Worm (Caenorhabditis elegans) whole organism, L4 larva: ENCODE data around the gene D1005.10.

Experiments used
- F49E8.2 ChIP-seq: sonication (generic microtip); optimal IDR thresholded peaks from 2 replicates; lab custom pipeline; 2016; ENCODE audit warnings: missing compliant biosample characterization, mild to moderate bottlenecking, missing genetic modification characterization, borderline replicate concordance
- R02D3.7 ChIP-seq: fragments of 150-350 bp; sonication (generic microtip); optimal IDR thresholded peaks from 3 replicates; lab custom pipeline; 2014; ENCODE audit warnings: missing biosample characterization, missing genetic modification characterization
- Y48G9A.11 ChIP-seq: fragments of 200-800 bp; sonication (Bioruptor generic); IDR thresholded peaks from 2 replicates; pipeline ENCODE4 v1.3.6; 2022; ENCODE audit warnings: missing genetic modification reagents, missing genetic modification characterization, missing compliant biosample characterization
- Y5F2A.4 ChIP-seq: fragments of 200-800 bp; sonication (Bioruptor generic); optimal IDR thresholded peaks from 2 replicates; lab custom pipeline; 2018; ENCODE audit warnings: mild to moderate bottlenecking, missing genetic modification characterization, missing compliant biosample characterization
- ZK337.2 ChIP-seq: fragments of 200-800 bp; sonication (Bioruptor generic); IDR thresholded peaks from 2 replicates; pipeline ENCODE4 v1.3.6; 2022; ENCODE audit warnings: missing genetic modification reagents, missing genetic modification characterization, missing compliant biosample characterization
- ZK546.5 ChIP-seq, 2 experiments: sonication (generic microtip); optimal IDR thresholded peaks; 2 replicates each; lab custom pipeline; 2017; ENCODE audit warnings: missing biosample characterization in 2 of 2, missing genetic modification characterization in 2 of 2
- aly-2 ChIP-seq: sonication (generic microtip); optimal IDR thresholded peaks from 2 replicates; lab custom pipeline; 2018; ENCODE audit warnings: missing biosample characterization, missing genetic modification characterization
- ama-1 ChIP-seq: fragments of 150-350 bp; optimal IDR thresholded peaks from 2 replicates; lab custom pipeline; 2014; ENCODE audit warnings: inconsistent platforms, mixed read lengths
- arid-1 ChIP-seq: fragments of 200-800 bp; sonication (Bioruptor generic); conservative IDR thresholded peaks from 2 replicates; pipeline ENCODE4 v1.3.6; 2022; ENCODE audit warnings: missing genetic modification reagents, missing genetic modification characterization, missing compliant biosample characterization
- ceh-28 ChIP-seq: fragments of 150-350 bp; optimal IDR thresholded peaks from 2 replicates; lab custom pipeline; 2014; ENCODE audit warnings: missing biosample characterization, missing genetic modification reagents, missing genetic modification characterization
- ctbp-1 ChIP-seq: fragments of 200-800 bp; sonication (Bioruptor generic); IDR thresholded peaks from 2 replicates; pipeline ENCODE4 v1.3.6; 2022; ENCODE audit warnings: missing genetic modification reagents, missing genetic modification characterization, missing compliant biosample characterization
- daf-16 ChIP-seq, 3 experiments: sonication (generic microtip); optimal IDR thresholded peaks; 2 replicates each; lab custom pipeline; 2016 to 2017; ENCODE audit warnings: missing genetic modification characterization in 3 of 3, missing genetic modification reagents in 3 of 3, mild to moderate bottlenecking in 2 of 3, missing compliant biosample characterization in 2 of 3, missing biosample characterization in 1 of 3, moderate library complexity in 1 of 3
- dmd-6 ChIP-seq: fragments of 200-800 bp; sonication (Bioruptor generic); IDR thresholded peaks from 2 replicates; pipeline ENCODE4 v1.3.6; 2022; ENCODE audit warnings: missing genetic modification reagents, missing genetic modification characterization, missing compliant biosample characterization
- dmd-8 ChIP-seq: fragments of 200-800 bp; sonication (Bioruptor generic); IDR thresholded peaks from 2 replicates; pipeline ENCODE4 v1.3.6; 2022; ENCODE audit warnings: missing genetic modification characterization, missing compliant biosample characterization
- dmd-9 ChIP-seq: fragments of 200-800 bp; sonication (Bioruptor generic); IDR thresholded peaks from 2 replicates; pipeline ENCODE4 v1.3.6; 2022; ENCODE audit warnings: missing genetic modification reagents, missing genetic modification characterization, missing compliant biosample characterization
- egl-27 ChIP-seq: sonication (generic microtip); optimal IDR thresholded peaks from 3 replicates; lab custom pipeline; 2017; ENCODE audit warnings: missing biosample characterization, missing genetic modification reagents, missing genetic modification characterization
- egl-43 ChIP-seq: fragments of 200-800 bp; sonication (Bioruptor generic); IDR thresholded peaks from 2 replicates; pipeline ENCODE4 v1.3.6; 2022; ENCODE audit warnings: missing genetic modification reagents, missing genetic modification characterization, missing compliant biosample characterization
- fkh-10 ChIP-seq: fragments of 150-350 bp; optimal IDR thresholded peaks from 2 replicates; lab custom pipeline; 2014; ENCODE audit warnings: missing biosample characterization, missing genetic modification reagents, missing genetic modification characterization
- gei-8 ChIP-seq: fragments of 200-800 bp; sonication (Bioruptor generic); optimal IDR thresholded peaks from 2 replicates; lab custom pipeline; 2018; ENCODE audit warnings: mild to moderate bottlenecking, missing genetic modification characterization, missing compliant biosample characterization
- hlh-30 ChIP-seq: sonication (generic microtip); optimal IDR thresholded peaks from 2 replicates; lab custom pipeline; 2017; ENCODE audit warnings: antibody characterized with exemption, mild to moderate bottlenecking, missing genetic modification characterization, missing compliant biosample characterization; ENCODE audit not compliant: insufficient read depth
- hmg-1.1 ChIP-seq: fragments of 200-800 bp; sonication (Bioruptor generic); IDR thresholded peaks from 2 replicates; pipeline ENCODE4 v1.3.6; 2022; ENCODE audit warnings: missing genetic modification reagents, missing genetic modification characterization, missing compliant biosample characterization
- lim-7 ChIP-seq: fragments of 200-800 bp; sonication (Bioruptor generic); IDR thresholded peaks from 2 replicates; pipeline ENCODE4 v1.3.6; 2022; ENCODE audit warnings: missing genetic modification characterization, missing compliant biosample characterization
- lin-1 ChIP-seq: fragments of 200-800 bp; sonication (Bioruptor generic); IDR thresholded peaks from 2 replicates; pipeline ENCODE4 v1.3.6; 2022; ENCODE audit warnings: missing genetic modification reagents, missing genetic modification characterization, missing compliant biosample characterization
- lin-13 ChIP-seq: fragments of 150-350 bp; optimal IDR thresholded peaks from 2 replicates; lab custom pipeline; 2014; ENCODE audit warnings: missing biosample characterization, missing genetic modification reagents, missing genetic modification characterization
- lin-15B ChIP-seq: fragments of 150-350 bp; sonication (generic microtip); optimal IDR thresholded peaks from 3 replicates; lab custom pipeline; 2014; ENCODE audit warnings: missing biosample characterization, missing genetic modification characterization
- lin-38 ChIP-seq: fragments of 200-800 bp; sonication (Bioruptor generic); IDR thresholded peaks from 2 replicates; pipeline ENCODE4 v1.3.6; 2022; ENCODE audit warnings: missing genetic modification reagents, missing genetic modification characterization, missing compliant biosample characterization
- madf-5 ChIP-seq, 2 experiments: fragments of 200-800 bp; sonication (Bioruptor generic); IDR thresholded peaks; 2 replicates each; pipeline ENCODE4 v1.3.6; 2022; ENCODE audit warnings: missing compliant biosample characterization in 2 of 2, missing genetic modification characterization in 2 of 2
- mdl-1 ChIP-seq, 2 experiments: fragments of 150-350 bp in 1 of 2; sonication (generic microtip) in 1 of 2; optimal IDR thresholded peaks; 2 replicates each; lab custom pipeline; 2014 to 2017; ENCODE audit warnings: missing biosample characterization in 2 of 2, missing genetic modification characterization in 2 of 2
- mxl-2 ChIP-seq: fragments of 200-800 bp; sonication (Bioruptor generic); conservative IDR thresholded peaks from 2 replicates; pipeline ENCODE4 v1.3.6; 2022; ENCODE audit warnings: missing genetic modification reagents, missing genetic modification characterization, missing compliant biosample characterization
- mxl-3 ChIP-seq: fragments of 200-800 bp; sonication (Bioruptor generic); optimal IDR thresholded peaks from 2 replicates; lab custom pipeline; 2018; ENCODE audit warnings: mild to moderate bottlenecking, missing genetic modification characterization, missing compliant biosample characterization
- nhr-10 ChIP-seq: fragments of 150-350 bp; optimal IDR thresholded peaks from 2 replicates; lab custom pipeline; 2014; ENCODE audit warnings: missing biosample characterization, missing genetic modification characterization
- nhr-102 ChIP-seq: sonication (generic microtip); optimal IDR thresholded peaks from 2 replicates; lab custom pipeline; 2016; ENCODE audit warnings: mild to moderate bottlenecking, missing genetic modification characterization, moderate library complexity, missing compliant biosample characterization
- nhr-237 ChIP-seq: sonication (generic microtip); optimal IDR thresholded peaks from 2 replicates; lab custom pipeline; 2017; ENCODE audit warnings: missing biosample characterization, missing genetic modification characterization
- nhr-25 ChIP-seq: sonication (generic microtip); optimal IDR thresholded peaks from 2 replicates; lab custom pipeline; 2017; ENCODE audit warnings: missing genetic modification characterization, mild to moderate bottlenecking, missing compliant biosample characterization, antibody characterized with exemption, moderate library complexity, borderline replicate concordance; ENCODE audit not compliant: insufficient read depth
- nhr-41 ChIP-seq: fragments of 200-800 bp; sonication (Bioruptor generic); IDR thresholded peaks from 2 replicates; pipeline ENCODE4 v1.3.6; 2022; ENCODE audit warnings: missing genetic modification reagents, missing genetic modification characterization, missing compliant biosample characterization
- nhr-42 ChIP-seq: fragments of 200-800 bp; sonication (Bioruptor generic); IDR thresholded peaks from 2 replicates; pipeline ENCODE4 v1.3.6; 2022; ENCODE audit warnings: missing genetic modification characterization, missing compliant biosample characterization
- nhr-48 ChIP-seq: sonication (generic microtip); optimal IDR thresholded peaks from 2 replicates; lab custom pipeline; 2016; ENCODE audit warnings: mild to moderate bottlenecking, missing genetic modification characterization, missing compliant biosample characterization
- nhr-76 ChIP-seq: fragments of 150-350 bp; optimal IDR thresholded peaks from 2 replicates; lab custom pipeline; 2014; ENCODE audit warnings: missing biosample characterization, missing genetic modification characterization
- pha-4 ChIP-seq, 2 experiments: fragments of 150-350 bp in 1 of 2; fragments of 200-800 bp in 1 of 2; sonication (Bioruptor generic) in 1 of 2; IDR thresholded peaks in 1 of 2; optimal IDR thresholded peaks in 1 of 2; 2 replicates each; pipeline versions ENCODE4 v1.3.6 to Lab custom; 2014 to 2022; ENCODE audit warnings: missing genetic modification characterization in 2 of 2, missing genetic modification reagents in 2 of 2, missing biosample characterization in 1 of 2, missing compliant biosample characterization in 1 of 2
- sdz-12 ChIP-seq: fragments of 200-800 bp; sonication (Bioruptor generic); optimal IDR thresholded peaks from 2 replicates; lab custom pipeline; 2018; ENCODE audit warnings: mild to moderate bottlenecking, missing genetic modification characterization, missing compliant biosample characterization
- set-16 ChIP-seq: fragments of 200-800 bp; sonication (Bioruptor generic); IDR thresholded peaks from 2 replicates; pipeline ENCODE4 v1.3.6; 2022; ENCODE audit warnings: missing genetic modification reagents, missing genetic modification characterization, missing compliant biosample characterization
- tag-97 ChIP-seq: fragments of 200-800 bp; sonication (Bioruptor generic); IDR thresholded peaks from 2 replicates; pipeline ENCODE4 v1.3.6; 2022; ENCODE audit warnings: missing genetic modification characterization, missing compliant biosample characterization
- tra-1 ChIP-seq: fragments of 200-800 bp; sonication (Bioruptor generic); IDR thresholded peaks from 2 replicates; pipeline ENCODE4 v1.3.6; 2022; ENCODE audit warnings: missing genetic modification reagents, missing genetic modification characterization, missing compliant biosample characterization
- unc-130 ChIP-seq: sonication (generic microtip); optimal IDR thresholded peaks from 2 replicates; lab custom pipeline; 2016; ENCODE audit warnings: missing genetic modification reagents, missing genetic modification characterization, missing compliant biosample characterization
- zfp-2 ChIP-seq: sonication (generic microtip); optimal IDR thresholded peaks from 2 replicates; lab custom pipeline; 2016; ENCODE audit warnings: mild to moderate bottlenecking, missing genetic modification characterization, missing compliant biosample characterization
- zip-2 ChIP-seq: fragments of 150-350 bp; optimal IDR thresholded peaks from 2 replicates; lab custom pipeline; 2014; ENCODE audit warnings: missing biosample characterization, missing genetic modification characterization

D1005.10 gene

ce11 chrX:1446593-1447141 is 39.3 kb downstream of the D1005.10 start, which contains the start of gene zfp-3 (continued):
- TF ChIP-seq dmd-6 (GFP tag; lab: Robert Waterston, UW) (peak; percentile 91), nhr-10 (no peak), sdz-12 (GFP tag; lab: Kevin White, UChicago) (no peak), Y48G9A.11 (GFP tag; lab: Robert Waterston, UW) (no peak), arid-1 (peak; percentile 89), ZK337.2 (GFP tag; lab: Robert Waterston, UW) (0 out of 2 replicates have a peak, but pooled peaks have one; percentile 47), dmd-8 (GFP tag; lab: Robert Waterston, UW) (0 out of 2 replicates have a peak, but pooled peaks have one; percentile 17), aly-2 (tag; lab: Kevin White, UChicago) (no peak), F49E8.2 (tag; lab: Kevin White, UChicago) (no peak), pha-4 (GFP tag; IDR thresholded peaks at IDR 0.05; lab: Robert Waterston, UW) (peak; percentile 84), pha-4 (tag; optimal IDR thresholded peaks at IDR 0.05; lab: Kevin White, UChicago) (peak; percentile 28), hmg-1.1 (GFP tag; lab: Robert Waterston, UW) (peak; percentile 96), mdl-1 (tag; optimal IDR thresholded peaks at IDR 0.05; lab: Kevin White, UChicago) (peak; percentile 95 to 97), dmd-9 (GFP tag; lab: Robert Waterston, UW) (peak; percentile 77), tag-97 (no peak), nhr-41 (GFP tag; lab: Robert Waterston, UW) (peak; percentile 83), ceh-28 (tag; lab: Kevin White, UChicago) (peak; percentile 72), egl-27 (tag; lab: Kevin White, UChicago) (no peak), gei-8 (GFP tag; lab: Kevin White, UChicago) (peak; percentile 39), lim-7 (GFP tag; lab: Robert Waterston, UW) (no peak)

ce11 chrX:1445696-1446095 is 40.3 kb downstream of the D1005.10 start:
- TF ChIP-seq dmd-8 (GFP tag; lab: Robert Waterston, UW) (no peak), tra-1 (no peak), ctbp-1 (no peak), nhr-76 (tag; lab: Kevin White, UChicago) (no peak), mxl-2 (GFP tag; lab: Robert Waterston, UW) (no peak), set-16 (GFP tag; lab: Robert Waterston, UW) (no peak), unc-130 (no peak), hlh-30 (tag; lab: Kevin White, UChicago) (peak; percentile 19), zip-2 (tag; lab: Kevin White, UChicago) (peak; percentile 19), fkh-10 (GFP tag; lab: Kevin White, UChicago) (no peak), hmg-1.1 (GFP tag; lab: Robert Waterston, UW) (no peak), lin-15B (tag; lab: Kevin White, UChicago) (no peak), nhr-41 (GFP tag; lab: Robert Waterston, UW) (no peak), arid-1 (0 out of 2 replicates have a peak, but pooled peaks have one; percentile 22), daf-16 (GFP tag; optimal IDR thresholded peaks at IDR 0.05; lab: Kevin White, UChicago) (no peak), daf-16 (tag; optimal IDR thresholded peaks at IDR 0.05; lab: Kevin White, UChicago) (peak; percentile 3), nhr-42 (GFP tag; lab: Robert Waterston, UW) (peak; percentile 39; the same call in 1 of the 2 replicates), Y5F2A.4 (GFP tag; lab: Kevin White, UChicago) (no peak), nhr-25 (tag; lab: Kevin White, UChicago) (no peak), dmd-6 (GFP tag; lab: Robert Waterston, UW) (no peak), nhr-102 (tag; lab: Kevin White, UChicago) (no peak), ama-1 (peak; percentile 80), gei-8 (GFP tag; lab: Kevin White, UChicago) (no peak), lim-7 (GFP tag; lab: Robert Waterston, UW) (no peak), nhr-237 (tag; lab: Kevin White, UChicago) (no peak), egl-43 (GFP tag; lab: Robert Waterston, UW) (no peak), zfp-2 (tag; lab: Kevin White, UChicago) (no peak), ZK546.5 (tag; optimal IDR thresholded peaks at IDR 0.05; lab: Kevin White, UChicago) (no peak), F49E8.2 (tag; lab: Kevin White, UChicago) (no peak), lin-38 (no peak), mxl-3 (GFP tag; lab: Kevin White, UChicago) (no peak), tag-97 (no peak), mdl-1 (tag; optimal IDR thresholded peaks at IDR 0.05; lab: Kevin White, UChicago) (no peak), R02D3.7 (tag; lab: Kevin White, UChicago) (no peak), lin-1 (no peak), nhr-48 (peak; percentile 10), madf-5 (GFP tag; IDR thresholded peaks at IDR 0.05; lab: Robert Waterston, UW) (no peak), lin-13 (GFP tag; lab: Kevin White, UChicago) (no peak)
